Fruit fly (Drosophila melanogaster): ENCODE data around the gene ntc.
A peak's percentile ranks its signal among the peaks of the same experiment; 100 is the strongest.

The ntc gene

dm6 chr3L:3801813-3802212, 4.4 kb downstream of the ntc start:
- TF ChIP-seq CG11617 (GFP tag; optimal IDR thresholded peaks at IDR 0.05) = no peak
- TF ChIP-seq ovo (GFP tag; optimal IDR thresholded peaks at IDR 0.05) = no peak
- TF ChIP-seq CG1620 (GFP tag; optimal IDR thresholded peaks at IDR 0.05) = no peak
- no peak for TF ChIP-seq toe (GFP tag; optimal IDR thresholded peaks at IDR 0.05)
- TF ChIP-seq Crg-1 (GFP tag; optimal IDR thresholded peaks at IDR 0.05) = no peak
- no peak for TF ChIP-seq CG14711 (tag; optimal IDR thresholded peaks at IDR 0.05)

- peak; percentile 18 for TF ChIP-seq CG33017 (tag; optimal IDR thresholded peaks at IDR 0.05)
- no peak for TF ChIP-seq tj (GFP tag; optimal IDR thresholded peaks at IDR 0.05)
- no peak for TF ChIP-seq cnc (optimal IDR thresholded peaks at IDR 0.05)
Observed at dm6 chr3L:3801343-3801742, 4.9 kb downstream of the ntc start.

dm6 chr3L:3799766-3800165, 6.5 kb downstream of the ntc start:
- TF ChIP-seq cnc (optimal IDR thresholded peaks at IDR 0.05) (no peak), CG1620 (GFP tag; optimal IDR thresholded peaks at IDR 0.05) (no peak), CG11617 (GFP tag; optimal IDR thresholded peaks at IDR 0.05) (no peak), CG12768 (GFP tag; optimal IDR thresholded peaks at IDR 0.05) (no peak), kay (GFP tag; ENCODE audit: borderline replicate concordance) (no peak), cic (GFP tag; optimal IDR thresholded peaks at IDR 0.05) (no peak), CG5204 (GFP tag; optimal IDR thresholded peaks at IDR 0.05) (no peak), toe (GFP tag; optimal IDR thresholded peaks at IDR 0.05) (no peak), Clk (GFP tag; optimal IDR thresholded peaks at IDR 0.05) (no peak), ovo (GFP tag; optimal IDR thresholded peaks at IDR 0.05) (no peak), Crg-1 (GFP tag; optimal IDR thresholded peaks at IDR 0.05) (no peak), CG33017 (tag; optimal IDR thresholded peaks at IDR 0.05) (no peak), pad (GFP tag; optimal IDR thresholded peaks at IDR 0.05) (no peak), tj (GFP tag; optimal IDR thresholded peaks at IDR 0.05) (no peak), CG7045 (GFP tag; optimal IDR thresholded peaks at IDR 0.05) (no peak)

- TF ChIP-seq bab1 (GFP tag; optimal IDR thresholded peaks at IDR 0.05) (no peak), kay (GFP tag; ENCODE audit: borderline replicate concordance) (peak; percentile 28)
Observed at dm6 chr3L:3798488-3798887, 7.8 kb downstream of the ntc start.

dm6 chr3L:3797681-3798080, 8.6 kb downstream of the ntc start:
- TF ChIP-seq Clk (GFP tag; optimal IDR thresholded peaks at IDR 0.05) (no peak), toe (GFP tag; optimal IDR thresholded peaks at IDR 0.05) (no peak), CG5204 (GFP tag; optimal IDR thresholded peaks at IDR 0.05) (no peak), kay (GFP tag; ENCODE audit: borderline replicate concordance) (no peak), cnc (optimal IDR thresholded peaks at IDR 0.05) (no peak), Mnt (GFP tag; optimal IDR thresholded peaks at IDR 0.05) (no peak), bab1 (GFP tag; optimal IDR thresholded peaks at IDR 0.05) (no peak), CG12768 (GFP tag; optimal IDR thresholded peaks at IDR 0.05) (no peak), CG14711 (tag; optimal IDR thresholded peaks at IDR 0.05) (no peak), CG33017 (tag; optimal IDR thresholded peaks at IDR 0.05) (no peak), ovo (GFP tag; optimal IDR thresholded peaks at IDR 0.05) (no peak), CG7045 (GFP tag; optimal IDR thresholded peaks at IDR 0.05) (no peak), pad (GFP tag; optimal IDR thresholded peaks at IDR 0.05) (no peak), CG7101 (tag; optimal IDR thresholded peaks at IDR 0.05) (no peak)

dm6 chr3L:3791043-3791682, 15.1 kb downstream of the ntc start:
- TF ChIP-seq kay (GFP tag; ENCODE audit: borderline replicate concordance) (peak; percentile 63), toe (GFP tag; optimal IDR thresholded peaks at IDR 0.05) (no peak)

- TF ChIP-seq cnc (optimal IDR thresholded peaks at IDR 0.05) (no peak), Mnt (GFP tag; optimal IDR thresholded peaks at IDR 0.05) (no peak), Hr96 (GFP tag; optimal IDR thresholded peaks at IDR 0.05) (no peak), cic (GFP tag; optimal IDR thresholded peaks at IDR 0.05) (no peak), Crg-1 (GFP tag; optimal IDR thresholded peaks at IDR 0.05) (no peak), CG33017 (tag; optimal IDR thresholded peaks at IDR 0.05) (no peak)
Observed at dm6 chr3L:3790504-3790903, 15.8 kb downstream of the ntc start, which contains the start of gene CG32266. Gene CG32266, plus strand, starts transcription at chr3L:3790804.

dm6 chr3L:3788790-3789421, 17.4 kb downstream of the ntc start:
- TF ChIP-seq cic (GFP tag; optimal IDR thresholded peaks at IDR 0.05) (peak; percentile 11), Clk (GFP tag; optimal IDR thresholded peaks at IDR 0.05) (no peak)
